Fruit fly (Drosophila melanogaster): Measurements from ENCODE around the gene Bub3.
A peak's percentile ranks its signal among the peaks of the same experiment; 100 is the strongest.

Gene Bub3

DNA sequence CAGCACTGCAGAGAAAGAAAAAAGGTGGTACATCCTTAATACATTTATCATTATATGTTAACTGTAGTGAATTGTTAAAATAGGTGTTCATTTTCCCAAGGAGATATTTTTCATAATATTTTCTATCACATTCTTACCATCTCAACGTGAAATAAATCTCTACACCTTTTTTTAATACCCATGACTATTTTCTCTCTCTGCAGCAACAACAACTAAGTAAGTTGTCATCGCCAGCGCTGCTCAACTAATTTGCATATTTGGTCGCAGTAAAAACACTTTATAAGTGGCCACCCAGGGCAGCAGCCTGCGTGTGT, 15.3 kb upstream of the Bub3 start (continued):
- TF ChIP-seq CG1603 (tag; optimal IDR thresholded peaks at IDR 0.05) (peak; percentile 71), psq (GFP tag; optimal IDR thresholded peaks at IDR 0.05) (no peak), ttk (GFP tag; IDR thresholded peaks at IDR 0.05) (no peak), CG8388 (GFP tag; optimal IDR thresholded peaks at IDR 0.05) (peak; percentile 49), Sox102F (GFP tag; optimal IDR thresholded peaks at IDR 0.05) (peak; percentile 69), pfk (GFP tag; optimal IDR thresholded peaks at IDR 0.05) (no peak), pita (GFP tag; optimal IDR thresholded peaks at IDR 0.05) (no peak), Max (GFP tag; optimal IDR thresholded peaks at IDR 0.05) (no peak), Oaz (GFP tag; IDR thresholded peaks at IDR 0.05) (no peak), pros (GFP tag; optimal IDR thresholded peaks at IDR 0.05) (no peak), kni (GFP tag; optimal IDR thresholded peaks at IDR 0.05) (peak; percentile 9), her (GFP tag; optimal IDR thresholded peaks at IDR 0.05) (no peak), Hr3 (GFP tag; optimal IDR thresholded peaks at IDR 0.05) (peak; percentile 34), Dp (GFP tag; optimal IDR thresholded peaks at IDR 0.05) (no peak), Xrp1 (GFP tag; IDR thresholded peaks at IDR 0.05) (peak; percentile 40; the same call in 1 of the 2 replicates), CG3281 (GFP tag; optimal IDR thresholded peaks at IDR 0.05) (no peak), Atf3 (GFP tag; optimal IDR thresholded peaks at IDR 0.05) (no peak), crol (GFP tag; IDR thresholded peaks at IDR 0.05) (no peak), Neu2 (GFP tag; optimal IDR thresholded peaks at IDR 0.05; ENCODE audit: borderline replicate concordance) (no peak), Nf-YA (GFP tag; IDR thresholded peaks at IDR 0.05) (no peak), Lim3 (GFP tag; IDR thresholded peaks at IDR 0.05) (no peak), Rx (GFP tag; IDR thresholded peaks at IDR 0.05) (no peak), zen (tag; optimal IDR thresholded peaks at IDR 0.05) (no peak), CG30403 (GFP tag; optimal IDR thresholded peaks at IDR 0.05) (peak; percentile 50), CG6813 (GFP tag; optimal IDR thresholded peaks at IDR 0.05) (peak; percentile 25), eyg (GFP tag; optimal IDR thresholded peaks at IDR 0.05) (no peak), Ptx1 (GFP tag; IDR thresholded peaks at IDR 0.05) (peak; percentile 29; the same call in 1 of the 2 replicates), Gug (GFP tag; IDR thresholded peaks at IDR 0.05) (no peak), slbo (GFP tag; IDR thresholded peaks at IDR 0.05) (no peak), Sry-δ (GFP tag; optimal IDR thresholded peaks at IDR 0.05) (no peak), mirr (GFP tag; optimal IDR thresholded peaks at IDR 0.05) (no peak), CG2129 (GFP tag; IDR thresholded peaks at IDR 0.05; ENCODE audit: partially characterized antibody) (no peak), chn (GFP tag; optimal IDR thresholded peaks at IDR 0.05) (peak; percentile 12), CG2678 (tag; optimal IDR thresholded peaks at IDR 0.05) (peak; percentile 62), ftz-f1 (GFP tag; optimal IDR thresholded peaks at IDR 0.05) (no peak), CG1792 (GFP tag; optimal IDR thresholded peaks at IDR 0.05) (no peak), Dfd (GFP tag; optimal IDR thresholded peaks at IDR 0.05) (no peak), CG10147 (GFP tag; optimal IDR thresholded peaks at IDR 0.05) (no peak), Opbp (GFP tag; IDR thresholded peaks at IDR 0.05; ENCODE audit: partially characterized antibody) (no peak), CG8290 (GFP tag; optimal IDR thresholded peaks at IDR 0.05) (no peak), CG8290 (tag; optimal IDR thresholded peaks at IDR 0.05) (no peak), HLH4C (GFP tag; IDR thresholded peaks at IDR 0.05; ENCODE audit: partially characterized antibody) (no peak), CG11560 (tag; IDR thresholded peaks at IDR 0.05) (no peak), CG18764 (GFP tag; optimal IDR thresholded peaks at IDR 0.05) (no peak), CG3995 (GFP tag; optimal IDR thresholded peaks at IDR 0.05) (no peak), Six4 (GFP tag; optimal IDR thresholded peaks at IDR 0.05) (peak; percentile 7), CG7786 (GFP tag; optimal IDR thresholded peaks at IDR 0.05) (peak; percentile 20), h (optimal IDR thresholded peaks at IDR 0.05) (no peak), az2 (GFP tag; optimal IDR thresholded peaks at IDR 0.05) (peak; percentile 41), dpn (GFP tag; optimal IDR thresholded peaks at IDR 0.05) (peak in 1 of 2 experiments; percentile 21), ase (GFP tag; IDR thresholded peaks at IDR 0.05) (no peak), sqz (GFP tag; optimal IDR thresholded peaks at IDR 0.05) (no peak), so (GFP tag; IDR thresholded peaks at IDR 0.05) (no peak)
